Fruit fly (Drosophila melanogaster) whole organism, embryonic: ENCODE measurements around the gene CG31904.

Experiments used
- B-H2 ChIP-seq: fragments of 200-800 bp; sonication (Bioruptor generic); optimal IDR thresholded peaks from 2 replicates; lab custom pipeline; 2018; ENCODE audit warnings: missing biosample characterization, mild to moderate bottlenecking, missing genetic modification characterization
- CG12659 ChIP-seq: fragments of 200-800 bp; sonication (Bioruptor generic); optimal IDR thresholded peaks from 3 replicates; lab custom pipeline; 2017; ENCODE audit warnings: mild to moderate bottlenecking, missing biosample characterization, missing genetic modification reagents, missing genetic modification characterization
- CG15011 ChIP-seq: fragments of 200-800 bp; sonication (Bioruptor generic); optimal IDR thresholded peaks from 3 replicates; lab custom pipeline; 2018; ENCODE audit warnings: missing biosample characterization, mild to moderate bottlenecking, missing genetic modification characterization
- CG15601 ChIP-seq: fragments of 200-800 bp; sonication (Bioruptor generic); optimal IDR thresholded peaks from 3 replicates; lab custom pipeline; 2019; ENCODE audit warnings: missing biosample characterization, mild to moderate bottlenecking, missing genetic modification characterization, moderate library complexity
- corto ChIP-seq: fragments of 200-800 bp; sonication (Bioruptor generic); optimal IDR thresholded peaks from 2 replicates; lab custom pipeline; 2016; ENCODE audit warnings: missing biosample characterization, mild to moderate bottlenecking, missing genetic modification characterization, moderate library complexity
- gfzf ChIP-seq: fragments of 200-800 bp; sonication (Bioruptor generic); optimal IDR thresholded peaks from 2 replicates; lab custom pipeline; 2016; ENCODE audit warnings: missing biosample characterization, mild to moderate bottlenecking, missing genetic modification characterization, moderate library complexity
- phol ChIP-seq: fragments of 200-800 bp; sonication (Bioruptor generic); optimal IDR thresholded peaks from 3 replicates; lab custom pipeline; 2018; ENCODE audit warnings: missing biosample characterization, mild to moderate bottlenecking, missing genetic modification characterization, moderate library complexity
- sd ChIP-seq: fragments of 200-800 bp; sonication (Bioruptor generic); optimal IDR thresholded peaks from 3 replicates; lab custom pipeline; 2018; ENCODE audit warnings: missing biosample characterization, mild to moderate bottlenecking, missing genetic modification characterization, moderate library complexity
- sr ChIP-seq: fragments of 200-800 bp; sonication (Bioruptor generic); IDR thresholded peaks from 3 replicates; pipeline ENCODE4 v1.3.6; 2022; ENCODE audit warnings: missing biosample characterization, missing genetic modification characterization

DNA sequence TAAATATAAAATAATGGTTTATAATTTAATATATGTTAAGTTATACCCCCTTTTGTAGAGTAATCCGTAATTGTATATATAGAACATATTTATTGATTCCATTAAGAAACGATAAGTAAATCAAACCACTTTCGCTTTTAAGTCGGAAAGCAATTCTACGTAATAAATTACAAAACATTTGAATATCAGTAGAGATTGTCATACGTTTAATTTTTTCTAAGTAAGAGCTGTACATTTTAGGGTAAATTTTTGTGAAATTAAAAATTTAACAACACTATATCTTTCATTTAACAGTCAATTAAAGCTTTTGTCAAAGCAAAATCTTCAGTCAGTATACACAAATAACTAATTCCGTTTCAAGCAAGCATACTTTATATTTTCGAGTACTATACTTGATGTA lies 15.3 kb upstream of the CG31904 start, which contains the start of gene CG46025:
- no peak for TF ChIP-seq B-H2 (GFP tag; lab: Kevin White, UChicago)
- TF ChIP-seq corto: no peak
- no peak for TF ChIP-seq gfzf (GFP tag; lab: Kevin White, UChicago)
- TF ChIP-seq CG12659 (GFP tag; lab: Kevin White, UChicago): no peak
- TF ChIP-seq CG15011 (GFP tag; lab: Kevin White, UChicago): no peak
- no peak for TF ChIP-seq phol (tag; lab: Kevin White, UChicago)
- TF ChIP-seq CG15601 (tag; lab: Kevin White, UChicago): no peak
- TF ChIP-seq sd (tag; lab: Kevin White, UChicago): no peak
- no peak for TF ChIP-seq sr
